Worm (Caenorhabditis elegans): ENCODE results near the gene sel-13.

The sel-13 gene

DNA sequence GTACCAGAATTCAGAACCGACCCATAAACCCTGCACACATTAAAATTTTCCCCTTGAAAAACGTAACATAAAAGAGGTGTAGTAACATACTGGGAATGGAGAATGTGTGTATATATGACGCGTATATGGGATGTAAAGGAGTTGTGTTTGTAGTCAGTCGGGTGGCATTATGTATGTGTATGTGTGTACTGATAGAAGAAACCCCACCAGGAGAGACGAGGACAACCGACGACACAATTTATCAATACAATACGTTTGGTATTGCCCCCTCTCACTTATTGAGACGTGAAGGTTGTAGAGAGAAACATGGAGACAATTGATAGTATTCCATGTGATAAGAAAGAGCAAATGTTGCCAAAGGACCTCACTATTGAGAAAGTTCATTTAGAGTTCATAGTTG is 32.0 kb downstream of the sel-13 start:
- TF ChIP-seq pha-4 (tag; optimal IDR thresholded peaks at IDR 0.05): peak; percentile 66
- no peak for TF ChIP-seq fos-1 (tag; optimal IDR thresholded peaks at IDR 0.05)
- TF ChIP-seq lin-39 (tag; optimal IDR thresholded peaks at IDR 0.05): no peak
- TF ChIP-seq fkh-10 (GFP tag; optimal IDR thresholded peaks at IDR 0.05): no peak
- peak; percentile 62 for TF ChIP-seq elt-2 (tag; optimal IDR thresholded peaks at IDR 0.05)
- peak; percentile 66 for TF ChIP-seq pqm-1 (tag; optimal IDR thresholded peaks at IDR 0.05)
- TF ChIP-seq egl-27 (tag; optimal IDR thresholded peaks at IDR 0.05): no peak

- TF ChIP-seq unc-62 (GFP tag; optimal IDR thresholded peaks at IDR 0.05) (no peak), ceh-28 (tag; optimal IDR thresholded peaks at IDR 0.05) (no peak), ceh-9 (tag; optimal IDR thresholded peaks at IDR 0.05) (no peak), nhr-76 (tag; optimal IDR thresholded peaks at IDR 0.05) (no peak), daf-12 (tag; optimal IDR thresholded peaks at IDR 0.05) (no peak), nfya-1 (tag; optimal IDR thresholded peaks at IDR 0.05; ENCODE audit: insufficient read depth) (peak; percentile 62), lin-15B (tag; optimal IDR thresholded peaks at IDR 0.05) (peak; percentile 48), hmg-11 (tag; optimal IDR thresholded peaks at IDR 0.05) (peak; percentile 86), aly-2 (tag; optimal IDR thresholded peaks at IDR 0.05) (no peak), nhr-77 (tag; optimal IDR thresholded peaks at IDR 0.05) (no peak), ceh-16 (tag; optimal IDR thresholded peaks at IDR 0.05) (no peak), R02D3.7 (tag; optimal IDR thresholded peaks at IDR 0.05) (no peak), nhr-28 (tag; optimal IDR thresholded peaks at IDR 0.05) (no peak), snpc-4 (tag; optimal IDR thresholded peaks at IDR 0.05) (no peak), lsy-12 (tag; optimal IDR thresholded peaks at IDR 0.05) (peak; percentile 35), nhr-25 (tag; optimal IDR thresholded peaks at IDR 0.05) (peak; percentile 78), ztf-4 (tag; optimal IDR thresholded peaks at IDR 0.05) (no peak), nhr-11 (tag; optimal IDR thresholded peaks at IDR 0.05) (no peak), elt-1 (tag; optimal IDR thresholded peaks at IDR 0.05) (no peak), pha-4 (tag; optimal IDR thresholded peaks at IDR 0.05) (peak; percentile 4), jun-1 (tag; optimal IDR thresholded peaks at IDR 0.05) (peak; percentile 22), skn-1 (tag; optimal IDR thresholded peaks at IDR 0.05) (no peak), nhr-237 (tag; optimal IDR thresholded peaks at IDR 0.05) (no peak), nhr-23 (tag; optimal IDR thresholded peaks at IDR 0.05) (peak; percentile 38), ama-1 (optimal IDR thresholded peaks at IDR 0.05) (no peak), ztf-11 (tag; optimal IDR thresholded peaks at IDR 0.05) (no peak), fkh-2 (tag; optimal IDR thresholded peaks at IDR 0.05) (no peak), nhr-12 (tag; optimal IDR thresholded peaks at IDR 0.05) (no peak), elt-2 (tag; optimal IDR thresholded peaks at IDR 0.05) (no peak), fos-1 (tag; optimal IDR thresholded peaks at IDR 0.05) (no peak), eor-1 (tag; optimal IDR thresholded peaks at IDR 0.05) (no peak), ceh-82 (tag; optimal IDR thresholded peaks at IDR 0.05) (no peak), mdl-1 (tag; optimal IDR thresholded peaks at IDR 0.05) (no peak), elt-3 (tag; optimal IDR thresholded peaks at IDR 0.05) (no peak), nhr-67 (tag; optimal IDR thresholded peaks at IDR 0.05) (no peak), ZK546.5 (tag; optimal IDR thresholded peaks at IDR 0.05) (no peak), pqm-1 (tag; optimal IDR thresholded peaks at IDR 0.05) (no peak), unc-39 (tag; optimal IDR thresholded peaks at IDR 0.05) (no peak), fkh-10 (GFP tag; optimal IDR thresholded peaks at IDR 0.05) (no peak), egl-27 (tag; optimal IDR thresholded peaks at IDR 0.05) (no peak), sea-2 (GFP tag; optimal IDR thresholded peaks at IDR 0.05) (peak; percentile 39), mml-1 (tag; optimal IDR thresholded peaks at IDR 0.05) (no peak), nhr-43 (tag; optimal IDR thresholded peaks at IDR 0.05; ENCODE audit: poor library complexity, severe bottlenecking) (peak; percentile 1), egl-5 (tag; optimal IDR thresholded peaks at IDR 0.05) (peak; percentile 34), lin-39 (tag; optimal IDR thresholded peaks at IDR 0.05) (peak; percentile 65), zag-1 (tag; optimal IDR thresholded peaks at IDR 0.05) (no peak), tbx-2 (tag; optimal IDR thresholded peaks at IDR 0.05) (peak; percentile 48)
Measured at ce11 chrIII:4666753-4667400, 33.1 kb downstream of the sel-13 start.
